Fruit fly (Drosophila melanogaster): Measurements from ENCODE around the gene AdamTS-B.

AdamTS-B gene

dm6 chrX:5735268-5735941, 37.0 kb downstream of the AdamTS-B start (continued):
- peak; percentile 72 for TF ChIP-seq chm (GFP tag; IDR thresholded peaks at IDR 0.05)
- TF ChIP-seq crol (GFP tag; IDR thresholded peaks at IDR 0.05): peak; percentile 29; the same call in 1 of the 2 replicates
- peak; percentile 42 for TF ChIP-seq nerfin-1 (tag; optimal IDR thresholded peaks at IDR 0.05)
- 0 out of 3 replicates have a peak, but pooled peaks have one; percentile 25 for TF ChIP-seq CG6175 (GFP tag; IDR thresholded peaks at IDR 0.05)
- TF ChIP-seq fd3F (GFP tag; optimal IDR thresholded peaks at IDR 0.05): peak; percentile 73
- TF ChIP-seq pzg (GFP tag; optimal IDR thresholded peaks at IDR 0.05): no peak
- TF ChIP-seq CkIIα-i1 (GFP tag; IDR thresholded peaks at IDR 0.05): no peak
- peak; percentile 34 for TF ChIP-seq CG18476 (GFP tag; optimal IDR thresholded peaks at IDR 0.05)
- TF ChIP-seq NFAT (GFP tag; IDR thresholded peaks at IDR 0.05): peak; percentile 43
- peak; percentile 33 for TF ChIP-seq ERR (GFP tag; optimal IDR thresholded peaks at IDR 0.05)
- TF ChIP-seq mirr (GFP tag; optimal IDR thresholded peaks at IDR 0.05): no peak
- peak; percentile 82; the same call in 2 of the 3 replicates for TF ChIP-seq zfh1 (GFP tag; IDR thresholded peaks at IDR 0.05)
- TF ChIP-seq CG2678 (tag; optimal IDR thresholded peaks at IDR 0.05): peak; percentile 82
- peak; percentile 31 for TF ChIP-seq Atf3 (GFP tag; optimal IDR thresholded peaks at IDR 0.05)
- TF ChIP-seq Pdp1 (GFP tag; optimal IDR thresholded peaks at IDR 0.05): peak; percentile 65 to 69
- TF ChIP-seq tup (GFP tag; optimal IDR thresholded peaks at IDR 0.05): peak; percentile 21
- TF ChIP-seq CG1603 (tag; optimal IDR thresholded peaks at IDR 0.05): peak; percentile 86
- no peak for TF ChIP-seq ab (GFP tag; optimal IDR thresholded peaks at IDR 0.05)
- TF ChIP-seq Dref (GFP tag; IDR thresholded peaks at IDR 0.05): no peak
- peak; percentile 34 for TF ChIP-seq zfh2 (GFP tag; optimal IDR thresholded peaks at IDR 0.05)
- peak; percentile 72 for TF ChIP-seq dimm (GFP tag; IDR thresholded peaks at IDR 0.05)
- TF ChIP-seq salm (tag; optimal IDR thresholded peaks at IDR 0.05): peak; percentile 48
- peak; percentile 47 for TF ChIP-seq maf-S (GFP tag; optimal IDR thresholded peaks at IDR 0.05)
- no peak for TF ChIP-seq fru (optimal IDR thresholded peaks at IDR 0.05)
- no peak for TF ChIP-seq HLHmδ (GFP tag; optimal IDR thresholded peaks at IDR 0.05)
- peak; percentile 24 for TF ChIP-seq CG10462 (GFP tag; optimal IDR thresholded peaks at IDR 0.05)
- no peak for TF ChIP-seq Nf-YA (GFP tag; IDR thresholded peaks at IDR 0.05)
- peak; percentile 53 for TF ChIP-seq CG10267 (tag; optimal IDR thresholded peaks at IDR 0.05)
- TF ChIP-seq MBD-R2 (GFP tag; IDR thresholded peaks at IDR 0.05): peak; percentile 47; the same call in 1 of the 2 replicates
- peak; percentile 78 for TF ChIP-seq CG5953 (GFP tag; IDR thresholded peaks at IDR 0.05)
- TF ChIP-seq dm (GFP tag; optimal IDR thresholded peaks at IDR 0.05): no peak
- peak; percentile 43 for TF ChIP-seq kah (GFP tag; optimal IDR thresholded peaks at IDR 0.05)
- peak; percentile 10 for TF ChIP-seq gro (GFP tag; optimal IDR thresholded peaks at IDR 0.05)
- TF ChIP-seq C15 (GFP tag; IDR thresholded peaks at IDR 0.05): peak; percentile 67; the same call in 1 of the 3 replicates
- peak; percentile 80 for TF ChIP-seq so (GFP tag; IDR thresholded peaks at IDR 0.05)
- TF ChIP-seq CG8924 (tag; optimal IDR thresholded peaks at IDR 0.05): peak; percentile 84
- peak; percentile 47 for TF ChIP-seq ewg (GFP tag; optimal IDR thresholded peaks at IDR 0.05)
- TF ChIP-seq Drgx (GFP tag; IDR thresholded peaks at IDR 0.05): peak; percentile 89
- peak; percentile 46 for TF ChIP-seq CG4820 (GFP tag; optimal IDR thresholded peaks at IDR 0.05)
- TF ChIP-seq wdn (GFP tag; IDR thresholded peaks at IDR 0.05): peak; percentile 71
- TF ChIP-seq ase (GFP tag; IDR thresholded peaks at IDR 0.05): peak; percentile 67; the same call in 2 of the 3 replicates
- peak; percentile 16 for TF ChIP-seq CG2116 (GFP tag; optimal IDR thresholded peaks at IDR 0.05)
- peak; percentile 76; the same call in 2 of the 3 replicates for TF ChIP-seq ken (GFP tag; IDR thresholded peaks at IDR 0.05)
- peak; percentile 51 for TF ChIP-seq corto (GFP tag; optimal IDR thresholded peaks at IDR 0.05)
- TF ChIP-seq CG17912 (GFP tag; optimal IDR thresholded peaks at IDR 0.05): no peak
- peak; percentile 64 for TF ChIP-seq CG10209 (GFP tag; optimal IDR thresholded peaks at IDR 0.05)
- no peak for TF ChIP-seq CG2129 (GFP tag; IDR thresholded peaks at IDR 0.05; ENCODE audit: partially characterized antibody)
- TF ChIP-seq NC2α (GFP tag; optimal IDR thresholded peaks at IDR 0.05): no peak
- no peak for TF ChIP-seq Sin3A (optimal IDR thresholded peaks at IDR 0.05)
- TF ChIP-seq dan (GFP tag; IDR thresholded peaks at IDR 0.05): 0 out of 2 replicates have a peak, but pooled peaks have one; percentile 30
- peak; percentile 71 for TF ChIP-seq Hr3 (GFP tag; optimal IDR thresholded peaks at IDR 0.05)
